Fruit fly (Drosophila melanogaster) whole organism, pupa: ENCODE measurements around the gene ppk21.

Experiments
- CG13204 ChIP-seq: fragments of 200-800 bp; sonication (Bioruptor generic); optimal IDR thresholded peaks from 2 replicates; lab custom pipeline; 2018; ENCODE audit warnings: missing biosample characterization, mild to moderate bottlenecking, missing genetic modification characterization, moderate library complexity
- CG14655 ChIP-seq: fragments of 200-800 bp; sonication (Bioruptor generic); optimal IDR thresholded peaks from 3 replicates; lab custom pipeline; 2017; ENCODE audit warnings: mild to moderate bottlenecking, missing biosample characterization, missing genetic modification reagents, missing genetic modification characterization
- CG15710 ChIP-seq: fragments of 200-800 bp; sonication (Bioruptor generic); optimal IDR thresholded peaks from 2 replicates; lab custom pipeline; 2018; ENCODE audit warnings: missing biosample characterization, mild to moderate bottlenecking, missing genetic modification characterization, moderate library complexity
- CG32121 ChIP-seq: fragments of 200-800 bp; sonication (Bioruptor generic); IDR thresholded peaks from 2 replicates; pipeline ENCODE4 v1.3.6; 2022; ENCODE audit warnings: missing biosample characterization, missing genetic modification characterization
- CG9948 ChIP-seq: fragments of 200-800 bp; sonication (Bioruptor generic); optimal IDR thresholded peaks from 2 replicates; lab custom pipeline; 2018; ENCODE audit warnings: missing biosample characterization, mild to moderate bottlenecking, missing genetic modification characterization, moderate library complexity
- EcR ChIP-seq: fragments of 200-800 bp; sonication (Bioruptor generic); optimal IDR thresholded peaks from 3 replicates; lab custom pipeline; 2019; ENCODE audit warnings: missing biosample characterization, missing genetic modification characterization, mild to moderate bottlenecking, moderate library complexity, missing genetic modification reagents
- Pif1A ChIP-seq: fragments of 200-800 bp; sonication (Bioruptor generic); optimal IDR thresholded peaks from 3 replicates; lab custom pipeline; 2016; ENCODE audit warnings: missing biosample characterization, missing genetic modification characterization
- Pif1B ChIP-seq: fragments of 200-800 bp; sonication (Bioruptor generic); optimal IDR thresholded peaks from 3 replicates; lab custom pipeline; 2016; ENCODE audit warnings: missing biosample characterization, missing genetic modification characterization
- Snoo ChIP-seq: fragments of 200-800 bp; sonication (Bioruptor generic); optimal IDR thresholded peaks from 3 replicates; lab custom pipeline; 2017; ENCODE audit warnings: missing biosample characterization, mild to moderate bottlenecking, missing genetic modification characterization, inconsistent platforms

- no peak for TF ChIP-seq EcR (GFP tag; lab: Kevin White, UChicago)
- TF ChIP-seq CG14655 (GFP tag; lab: Kevin White, UChicago) = no peak
- no peak for TF ChIP-seq Snoo
- no peak for TF ChIP-seq CG9948 (tag; lab: Kevin White, UChicago)
- no peak for TF ChIP-seq CG13204 (GFP tag; lab: Kevin White, UChicago)
- TF ChIP-seq CG15710 (tag; lab: Kevin White, UChicago) = no peak
- TF ChIP-seq Pif1A = no peak
- no peak for TF ChIP-seq Pif1B
- TF ChIP-seq CG32121 (GFP tag; lab: Robert Waterston, UW) = no peak
These were observed 6.6 kb downstream of the ppk21 start, which contains the start of gene Obp99a for dm6 chr3R:29671060-29671707.
